Fruit fly (Drosophila melanogaster) whole organism, wandering third instar larva: ENCODE measurements around the gene CG31815.
A peak's percentile ranks its signal among the peaks of the same experiment; 100 is the strongest.

ENCODE experiments used
- Abd-B ChIP-seq: fragments of >200 bp; optimal IDR thresholded peaks from 2 replicates; lab custom pipeline; 2017; ENCODE audit warnings: missing biosample characterization, missing genetic modification characterization
- CG32264 ChIP-seq: fragments of 200-800 bp; sonication (Bioruptor generic); optimal IDR thresholded peaks from 2 replicates; lab custom pipeline; 2016; ENCODE audit warnings: missing biosample characterization, missing genetic modification characterization
- CG9705 ChIP-seq: fragments of 200-800 bp; sonication (Bioruptor generic); optimal IDR thresholded peaks from 2 replicates; lab custom pipeline; 2018; ENCODE audit warnings: missing biosample characterization, mild to moderate bottlenecking, missing genetic modification characterization
- CrebA ChIP-seq: fragments of 200-800 bp; sonication (Bioruptor generic); optimal IDR thresholded peaks from 2 replicates; lab custom pipeline; 2016; ENCODE audit warnings: missing biosample characterization, mild to moderate bottlenecking, missing genetic modification characterization, borderline replicate concordance
- Dfd ChIP-seq: fragments of >200 bp; optimal IDR thresholded peaks from 2 replicates; lab custom pipeline; 2017; ENCODE audit warnings: missing biosample characterization, missing genetic modification characterization
- Dif ChIP-seq: fragments of 200-275, 200-300 bp; sonication (Bioruptor generic); optimal IDR thresholded peaks from 2 replicates; lab custom pipeline; 2018; ENCODE audit warnings: missing biosample characterization, missing genetic modification characterization; ENCODE audit not compliant: partially characterized antibody
- GATAd ChIP-seq: sonication (Bioruptor generic); optimal IDR thresholded peaks from 2 replicates; lab custom pipeline; 2016; ENCODE audit warnings: missing biosample characterization, missing genetic modification characterization
- HLH106 ChIP-seq: fragments of 200-800 bp; optimal IDR thresholded peaks from 3 replicates; lab custom pipeline; 2019; ENCODE audit warnings: missing biosample characterization, mild to moderate bottlenecking, missing genetic modification characterization, moderate library complexity
- Hnf4 ChIP-seq: fragments of 200-800 bp; sonication (Bioruptor generic); optimal IDR thresholded peaks from 2 replicates; lab custom pipeline; 2016; ENCODE audit warnings: missing biosample characterization, mild to moderate bottlenecking, missing genetic modification characterization
- Hr78 ChIP-seq: fragments of >200 bp; optimal IDR thresholded peaks from 2 replicates; lab custom pipeline; 2017; ENCODE audit warnings: missing biosample characterization, missing genetic modification characterization
- Hr83 ChIP-seq: fragments of 200-300 bp; sonication (Bioruptor generic); optimal IDR thresholded peaks from 2 replicates; lab custom pipeline; 2016; ENCODE audit warnings: missing biosample characterization, mild to moderate bottlenecking, missing genetic modification characterization, moderate library complexity; ENCODE audit not compliant: poor library complexity, severe bottlenecking
- Jra ChIP-seq: sonication (Bioruptor generic); optimal IDR thresholded peaks from 2 replicates; lab custom pipeline; 2016; ENCODE audit warnings: missing biosample characterization, missing genetic modification characterization
- Mio ChIP-seq: sonication (Bioruptor generic); optimal IDR thresholded peaks from 2 replicates; lab custom pipeline; 2016; ENCODE audit warnings: missing biosample characterization, missing genetic modification characterization
- Myc ChIP-seq: fragments of >200 bp; optimal IDR thresholded peaks from 2 replicates; lab custom pipeline; 2017
- N ChIP-seq: fragments of >200 bp; optimal IDR thresholded peaks from 2 replicates; lab custom pipeline; 2018; ENCODE audit warnings: missing biosample characterization, missing external identifiers, missing genetic modification characterization
- OdsH ChIP-seq: fragments of 200-800 bp; sonication (Bioruptor generic); optimal IDR thresholded peaks from 2 replicates; lab custom pipeline; 2016; ENCODE audit warnings: missing biosample characterization, mild to moderate bottlenecking, missing genetic modification characterization
- Rel ChIP-seq, 2 experiments: fragments of 200-800 bp; sonication (Bioruptor generic) in 1 of 2; optimal IDR thresholded peaks; 2 replicates in 1 of 2; 3 replicates in 1 of 2; lab custom pipeline; 2016 to 2019; ENCODE audit warnings: mild to moderate bottlenecking in 2 of 2, missing biosample characterization in 2 of 2, missing genetic modification characterization in 2 of 2, moderate library complexity in 1 of 2
- Sp1 ChIP-seq: fragments of 200-800 bp; sonication (Bioruptor generic); optimal IDR thresholded peaks from 3 replicates; lab custom pipeline; 2019; ENCODE audit warnings: missing biosample characterization, mild to moderate bottlenecking, missing genetic modification characterization, moderate library complexity
- Vsx2 ChIP-seq: fragments of 200-300, 225-300 bp; sonication (Bioruptor generic); optimal IDR thresholded peaks from 2 replicates; lab custom pipeline; 2018; ENCODE audit warnings: missing biosample characterization, missing genetic modification characterization; ENCODE audit not compliant: partially characterized antibody
- br ChIP-seq: fragments of 200-800 bp; sonication (Bioruptor generic); optimal IDR thresholded peaks from 2 replicates; lab custom pipeline; 2016; ENCODE audit warnings: missing biosample characterization, missing genetic modification characterization
- brk ChIP-seq: fragments of 200-800 bp; sonication (Bioruptor generic); optimal IDR thresholded peaks from 2 replicates; lab custom pipeline; 2016; ENCODE audit warnings: missing biosample characterization, mild to moderate bottlenecking, missing genetic modification characterization
- dl ChIP-seq, 2 experiments: fragments of 175-275, 200-275 bp in 1 of 2; fragments of 200-275 bp in 1 of 2; sonication (Bioruptor generic); optimal IDR thresholded peaks; lab custom pipeline; 2018; ENCODE audit warnings: mild to moderate bottlenecking in 2 of 2, missing biosample characterization in 2 of 2, missing genetic modification characterization in 2 of 2, moderate library complexity in 2 of 2; ENCODE audit not compliant: partially characterized antibody in 2 of 2, insufficient read depth in 1 of 2
- dmrt93B ChIP-seq: fragments of 200-800 bp; sonication (Bioruptor generic); optimal IDR thresholded peaks from 2 replicates; lab custom pipeline; 2018; ENCODE audit warnings: missing biosample characterization, mild to moderate bottlenecking, missing genetic modification characterization
- dsf ChIP-seq: sonication (Bioruptor generic); optimal IDR thresholded peaks from 2 replicates; lab custom pipeline; 2016; ENCODE audit warnings: missing biosample characterization, missing genetic modification characterization, borderline replicate concordance
- ey ChIP-seq: fragments of 200-800 bp; sonication (Bioruptor generic); optimal IDR thresholded peaks from 2 replicates; lab custom pipeline; 2016; ENCODE audit warnings: missing biosample characterization, missing genetic modification characterization
- foxo ChIP-seq, 2 experiments: fragments of 200-800 bp; sonication (Bioruptor generic); optimal IDR thresholded peaks; 2 replicates in 1 of 2; 3 replicates in 1 of 2; lab custom pipeline; 2016 to 2017; ENCODE audit warnings: missing biosample characterization in 2 of 2, missing genetic modification characterization in 2 of 2
- fru ChIP-seq: fragments of 200-800 bp; sonication (Bioruptor generic); optimal IDR thresholded peaks from 3 replicates; lab custom pipeline; 2016; ENCODE audit warnings: missing biosample characterization, mild to moderate bottlenecking, missing genetic modification characterization
- h ChIP-seq: fragments of 200-800 bp; sonication (Bioruptor generic); optimal IDR thresholded peaks from 3 replicates; lab custom pipeline; 2016; ENCODE audit warnings: missing biosample characterization, mild to moderate bottlenecking, missing genetic modification characterization
- jim ChIP-seq: fragments of 175-275, 200-325 bp; sonication (Bioruptor generic); optimal IDR thresholded peaks from 2 replicates; lab custom pipeline; 2016; ENCODE audit warnings: missing biosample characterization, mild to moderate bottlenecking, missing genetic modification characterization
- lola ChIP-seq: fragments of >200 bp; optimal IDR thresholded peaks from 2 replicates; lab custom pipeline; 2017; ENCODE audit warnings: missing biosample characterization, missing genetic modification characterization
- pan ChIP-seq: fragments of >200 bp; optimal IDR thresholded peaks from 2 replicates; lab custom pipeline; 2017
- psq ChIP-seq: fragments of 200-800 bp; sonication (Bioruptor generic); optimal IDR thresholded peaks from 3 replicates; lab custom pipeline; 2017; ENCODE audit warnings: missing biosample characterization, mild to moderate bottlenecking, missing genetic modification characterization, moderate library complexity
- rgr ChIP-seq: fragments of 200-800 bp; sonication (Bioruptor generic); optimal IDR thresholded peaks from 3 replicates; lab custom pipeline; 2016; ENCODE audit warnings: missing biosample characterization, mild to moderate bottlenecking, missing genetic modification characterization
- sage ChIP-seq: fragments of 200-800 bp; sonication (Bioruptor generic); optimal IDR thresholded peaks from 2 replicates; lab custom pipeline; 2016; ENCODE audit warnings: missing biosample characterization, mild to moderate bottlenecking, missing genetic modification characterization
- sv ChIP-seq: fragments of 200-800 bp; sonication (Bioruptor generic); optimal IDR thresholded peaks from 3 replicates; lab custom pipeline; 2016; ENCODE audit warnings: missing biosample characterization, missing genetic modification characterization
- tai ChIP-seq: sonication (Bioruptor generic); optimal IDR thresholded peaks from 2 replicates; lab custom pipeline; 2016; ENCODE audit warnings: missing biosample characterization, missing genetic modification characterization
- usp ChIP-seq: fragments of >200 bp; optimal IDR thresholded peaks from 2 replicates; lab custom pipeline; 2017; ENCODE audit warnings: missing biosample characterization, missing genetic modification characterization
- woc ChIP-seq: sonication (Bioruptor generic); optimal IDR thresholded peaks from 2 replicates; lab custom pipeline; 2016; ENCODE audit warnings: missing biosample characterization, mild to moderate bottlenecking, missing genetic modification characterization

CG31815 gene

DNA sequence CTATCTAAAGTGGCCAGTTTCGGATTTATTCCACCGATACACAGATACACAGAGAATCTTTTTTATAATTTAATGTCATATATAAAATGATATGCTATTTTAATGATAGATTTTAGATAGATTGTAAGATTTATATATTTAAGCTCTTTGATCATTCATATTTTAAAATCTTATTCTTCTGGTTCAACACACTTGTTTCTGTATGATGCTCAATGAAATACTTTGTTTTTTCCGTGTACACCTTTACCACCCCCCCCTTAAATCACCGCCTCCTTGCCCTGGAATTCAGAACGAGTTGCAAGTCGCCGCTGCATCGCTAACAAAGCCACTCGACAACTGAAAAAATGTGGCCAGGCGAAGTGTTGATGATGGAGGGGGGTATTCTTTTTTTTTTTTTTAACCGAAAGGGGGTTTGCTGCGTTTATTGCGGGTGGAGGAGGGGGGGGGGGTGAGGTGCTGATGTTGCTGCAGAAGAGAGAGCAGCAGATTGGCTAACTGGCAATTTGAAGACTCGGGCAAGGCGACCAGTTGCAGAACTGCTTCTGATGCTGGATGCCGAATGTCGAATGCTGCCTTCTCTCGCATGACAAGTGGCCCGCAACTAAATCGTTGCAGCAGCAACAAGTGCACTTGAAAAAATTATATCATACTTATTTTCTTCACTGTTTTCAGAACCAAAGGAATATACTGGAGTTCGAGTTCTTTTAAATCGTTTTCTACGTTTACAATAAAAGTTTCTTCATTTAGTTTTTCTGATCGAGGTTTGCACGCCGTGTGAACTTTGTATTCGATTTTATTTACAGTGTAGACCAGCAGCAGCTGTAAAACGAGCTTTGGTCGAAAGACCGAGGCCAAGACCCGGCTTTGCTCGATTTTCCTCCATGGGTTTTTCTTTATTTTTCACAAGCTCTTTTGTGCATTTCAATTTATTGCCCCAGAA lies 7.6 kb upstream of the CG31815 start (continued):
- TF ChIP-seq br (GFP tag; lab: Kevin White, UChicago) (peak; percentile 95), psq (GFP tag; lab: Kevin White, UChicago) (peak; percentile 82), Dif (GFP tag; lab: Kevin White, UChicago) (peak; percentile 46), foxo (GFP tag; optimal IDR thresholded peaks at IDR 0.05; lab: Kevin White, UChicago) (peak; percentile 14 to 78), dmrt93B (GFP tag; lab: Kevin White, UChicago) (peak; percentile 86)

DNA sequence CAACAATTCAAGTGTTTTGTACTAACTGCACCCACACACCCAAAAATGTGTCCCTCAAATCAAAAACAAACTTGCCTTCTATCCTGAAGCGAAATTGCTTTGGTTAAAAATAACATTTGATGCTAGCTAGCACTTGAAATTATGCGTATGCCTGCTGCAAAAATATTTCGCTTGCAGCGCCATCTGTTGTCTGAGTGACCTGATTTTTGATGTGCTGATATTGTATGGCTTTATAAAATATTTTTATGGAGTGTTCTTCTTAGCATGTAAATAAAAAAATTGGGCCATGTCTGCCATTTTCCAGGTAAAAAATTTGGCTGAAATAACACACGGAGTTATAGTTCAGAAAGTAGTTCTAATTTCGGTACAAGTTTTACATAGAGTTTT lies 6.9 kb upstream of the CG31815 start:
- TF ChIP-seq Dfd (GFP tag; lab: Kevin White, UChicago) (no peak), dsf (GFP tag; lab: Kevin White, UChicago) (no peak), usp (GFP tag; lab: Kevin White, UChicago) (no peak), lola (GFP tag; lab: Kevin White, UChicago) (no peak), sv (GFP tag; lab: Kevin White, UChicago) (no peak), Mio (GFP tag; lab: Kevin White, UChicago) (no peak), Vsx2 (GFP tag; lab: Kevin White, UChicago) (no peak), GATAd (GFP tag; lab: Kevin White, UChicago) (no peak)

DNA sequence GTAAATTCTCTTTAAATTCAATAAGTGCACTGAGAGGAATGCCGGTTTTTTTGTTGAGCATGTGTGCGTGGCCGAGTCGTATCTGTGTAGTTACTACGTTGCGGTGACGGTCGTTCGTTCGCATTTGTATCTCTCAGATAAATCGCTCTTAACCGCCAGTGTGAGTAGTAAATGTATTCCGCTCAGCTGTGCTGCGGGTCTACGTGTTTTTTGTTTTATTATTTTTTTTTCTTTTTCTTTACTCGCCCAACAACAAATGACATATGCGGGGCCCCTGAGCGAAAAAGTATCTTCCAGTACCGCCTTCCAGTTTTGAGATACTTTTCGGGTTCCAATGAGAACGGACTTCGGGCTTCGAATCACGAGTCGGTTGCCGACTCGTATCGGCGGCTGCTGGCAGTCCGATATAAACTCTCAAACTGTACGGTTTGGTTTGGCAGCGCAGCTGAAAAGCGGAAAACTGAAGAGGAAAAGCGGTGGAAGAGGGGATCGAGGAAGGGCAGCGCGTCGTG lies 4.1 kb upstream of the CG31815 start:
- TF ChIP-seq Sp1 (peak; percentile 91), usp (GFP tag; lab: Kevin White, UChicago) (no peak), Dfd (GFP tag; lab: Kevin White, UChicago) (no peak), dmrt93B (GFP tag; lab: Kevin White, UChicago) (peak; percentile 5), jim (GFP tag; lab: Kevin White, UChicago) (peak; percentile 98), Abd-B (GFP tag; lab: Kevin White, UChicago) (no peak), Dif (GFP tag; lab: Kevin White, UChicago) (peak; percentile 49), Vsx2 (GFP tag; lab: Kevin White, UChicago) (peak; percentile 40), br (GFP tag; lab: Kevin White, UChicago) (peak; percentile 78), sv (GFP tag; lab: Kevin White, UChicago) (no peak), tai (GFP tag; lab: Kevin White, UChicago) (peak; percentile 30), fru (GFP tag; lab: Kevin White, UChicago) (peak; percentile 90), ey (GFP tag; lab: Kevin White, UChicago) (no peak), Mio (GFP tag; lab: Kevin White, UChicago) (peak; percentile 50), brk (GFP tag; lab: Kevin White, UChicago) (peak; percentile 81), rgr (GFP tag; lab: Kevin White, UChicago) (peak; percentile 37), Myc (no peak), sage (GFP tag; lab: Kevin White, UChicago) (peak; percentile 80), pan (lab: Kevin White, UChicago) (no peak), CrebA (GFP tag; lab: Kevin White, UChicago) (peak; percentile 96), CG32264 (GFP tag; lab: Kevin White, UChicago) (peak; percentile 76), Hr83 (GFP tag; lab: Kevin White, UChicago) (peak; percentile 0), psq (GFP tag; lab: Kevin White, UChicago) (peak; percentile 39), foxo (GFP tag; optimal IDR thresholded peaks at IDR 0.05; lab: Kevin White, UChicago) (peak in 1 of 2 experiments; percentile 81), lola (GFP tag; lab: Kevin White, UChicago) (no peak), Hr78 (GFP tag; lab: Kevin White, UChicago) (no peak), dsf (GFP tag; lab: Kevin White, UChicago) (no peak), CG9705 (GFP tag; lab: Kevin White, UChicago) (peak; percentile 42), Jra (peak; percentile 80), GATAd (GFP tag; lab: Kevin White, UChicago) (no peak), HLH106 (peak; percentile 35), Hnf4 (peak; percentile 83), Rel (GFP tag; optimal IDR thresholded peaks at IDR 0.05; lab: Kevin White, UChicago) (peak; percentile 94), Rel (tag; optimal IDR thresholded peaks at IDR 0.05; lab: Kevin White, UChicago) (peak; percentile 29), N (GFP tag; lab: Kevin White, UChicago) (no peak), woc (GFP tag; lab: Kevin White, UChicago) (peak; percentile 12), h (GFP tag; lab: Kevin White, UChicago) (peak; percentile 32), OdsH (GFP tag; lab: Kevin White, UChicago) (peak; percentile 34), dl (GFP tag; optimal IDR thresholded peaks at IDR 0.05; lab: Kevin White, UChicago; ENCODE audit: insufficient read depth in 1 of 2, partially characterized antibody in 2 of 2) (no peak)
- TF ChIP-seq, all 38 proteins: peak for 25
